Fruit fly (Drosophila melanogaster) whole organism, adult: Measurements from ENCODE around the gene Tsp97E.

ENCODE experiments used
- CG14711 ChIP-seq: fragments of 200-800 bp; sonication (Bioruptor generic); optimal IDR thresholded peaks from 2 replicates; lab custom pipeline; 2018; ENCODE audit warnings: missing biosample characterization, mild to moderate bottlenecking, missing genetic modification characterization, moderate library complexity
- CG33017 ChIP-seq: fragments of 200-800 bp; sonication (Bioruptor generic); optimal IDR thresholded peaks from 2 replicates; lab custom pipeline; 2018; ENCODE audit warnings: missing biosample characterization, mild to moderate bottlenecking, missing genetic modification characterization, moderate library complexity
- Clk ChIP-seq: fragments of 200-800 bp; sonication (Bioruptor generic); optimal IDR thresholded peaks from 2 replicates; lab custom pipeline; 2017; ENCODE audit warnings: missing biosample characterization, missing genetic modification characterization
- Crg-1 ChIP-seq: fragments of 200-800 bp; sonication (Bioruptor generic); optimal IDR thresholded peaks from 2 replicates; lab custom pipeline; 2016; ENCODE audit warnings: missing biosample characterization, missing genetic modification characterization
- cic ChIP-seq: fragments of 200-800 bp; sonication (Bioruptor generic); optimal IDR thresholded peaks from 2 replicates; lab custom pipeline; 2017; ENCODE audit warnings: missing biosample characterization, mild to moderate bottlenecking, missing genetic modification characterization, moderate library complexity

- TF ChIP-seq CG33017 (tag; lab: Kevin White, UChicago) (no peak), CG14711 (tag; lab: Kevin White, UChicago) (no peak), cic (GFP tag; lab: Kevin White, UChicago) (no peak), Clk (GFP tag; lab: Kevin White, UChicago) (no peak), Crg-1 (GFP tag; lab: Kevin White, UChicago) (no peak)
Observed at dm6 chr3R:27002787-27003186, 38.2 kb upstream of the Tsp97E start.
